Fruit fly (Drosophila melanogaster) whole organism, wandering third instar larva: Measurements from ENCODE around the gene CG6689.

ENCODE experiments used
- Abd-B ChIP-seq: fragments of >200 bp; optimal IDR thresholded peaks from 2 replicates; lab custom pipeline; 2017; ENCODE audit warnings: missing biosample characterization, missing genetic modification characterization
- CG32264 ChIP-seq: fragments of 200-800 bp; sonication (Bioruptor generic); optimal IDR thresholded peaks from 2 replicates; lab custom pipeline; 2016; ENCODE audit warnings: missing biosample characterization, missing genetic modification characterization
- CG9705 ChIP-seq: fragments of 200-800 bp; sonication (Bioruptor generic); optimal IDR thresholded peaks from 2 replicates; lab custom pipeline; 2018; ENCODE audit warnings: missing biosample characterization, mild to moderate bottlenecking, missing genetic modification characterization
- CrebA ChIP-seq: fragments of 200-800 bp; sonication (Bioruptor generic); optimal IDR thresholded peaks from 2 replicates; lab custom pipeline; 2016; ENCODE audit warnings: missing biosample characterization, mild to moderate bottlenecking, missing genetic modification characterization, borderline replicate concordance
- Dfd ChIP-seq: fragments of >200 bp; optimal IDR thresholded peaks from 2 replicates; lab custom pipeline; 2017; ENCODE audit warnings: missing biosample characterization, missing genetic modification characterization
- Dif ChIP-seq: fragments of 200-275, 200-300 bp; sonication (Bioruptor generic); optimal IDR thresholded peaks from 2 replicates; lab custom pipeline; 2018; ENCODE audit warnings: missing biosample characterization, missing genetic modification characterization; ENCODE audit not compliant: partially characterized antibody
- GATAd ChIP-seq: sonication (Bioruptor generic); optimal IDR thresholded peaks from 2 replicates; lab custom pipeline; 2016; ENCODE audit warnings: missing biosample characterization, missing genetic modification characterization
- HLH106 ChIP-seq: fragments of 200-800 bp; optimal IDR thresholded peaks from 3 replicates; lab custom pipeline; 2019; ENCODE audit warnings: missing biosample characterization, mild to moderate bottlenecking, missing genetic modification characterization, moderate library complexity
- Hnf4 ChIP-seq: fragments of 200-800 bp; sonication (Bioruptor generic); optimal IDR thresholded peaks from 2 replicates; lab custom pipeline; 2016; ENCODE audit warnings: missing biosample characterization, mild to moderate bottlenecking, missing genetic modification characterization
- Hr78 ChIP-seq: fragments of >200 bp; optimal IDR thresholded peaks from 2 replicates; lab custom pipeline; 2017; ENCODE audit warnings: missing biosample characterization, missing genetic modification characterization
- Hr83 ChIP-seq: fragments of 200-300 bp; sonication (Bioruptor generic); optimal IDR thresholded peaks from 2 replicates; lab custom pipeline; 2016; ENCODE audit warnings: missing biosample characterization, mild to moderate bottlenecking, missing genetic modification characterization, moderate library complexity; ENCODE audit not compliant: poor library complexity, severe bottlenecking
- Jra ChIP-seq: sonication (Bioruptor generic); optimal IDR thresholded peaks from 2 replicates; lab custom pipeline; 2016; ENCODE audit warnings: missing biosample characterization, missing genetic modification characterization
- Mio ChIP-seq: sonication (Bioruptor generic); optimal IDR thresholded peaks from 2 replicates; lab custom pipeline; 2016; ENCODE audit warnings: missing biosample characterization, missing genetic modification characterization
- Myc ChIP-seq: fragments of >200 bp; optimal IDR thresholded peaks from 2 replicates; lab custom pipeline; 2017
- N ChIP-seq: fragments of >200 bp; optimal IDR thresholded peaks from 2 replicates; lab custom pipeline; 2018; ENCODE audit warnings: missing biosample characterization, missing external identifiers, missing genetic modification characterization
- OdsH ChIP-seq: fragments of 200-800 bp; sonication (Bioruptor generic); optimal IDR thresholded peaks from 2 replicates; lab custom pipeline; 2016; ENCODE audit warnings: missing biosample characterization, mild to moderate bottlenecking, missing genetic modification characterization
- Rel ChIP-seq, 2 experiments: fragments of 200-800 bp; sonication (Bioruptor generic) in 1 of 2; optimal IDR thresholded peaks; 2 replicates in 1 of 2; 3 replicates in 1 of 2; lab custom pipeline; 2016 to 2019; ENCODE audit warnings: mild to moderate bottlenecking in 2 of 2, missing biosample characterization in 2 of 2, missing genetic modification characterization in 2 of 2, moderate library complexity in 1 of 2
- Sp1 ChIP-seq: fragments of 200-800 bp; sonication (Bioruptor generic); optimal IDR thresholded peaks from 3 replicates; lab custom pipeline; 2019; ENCODE audit warnings: missing biosample characterization, mild to moderate bottlenecking, missing genetic modification characterization, moderate library complexity
- Vsx2 ChIP-seq: fragments of 200-300, 225-300 bp; sonication (Bioruptor generic); optimal IDR thresholded peaks from 2 replicates; lab custom pipeline; 2018; ENCODE audit warnings: missing biosample characterization, missing genetic modification characterization; ENCODE audit not compliant: partially characterized antibody
- br ChIP-seq: fragments of 200-800 bp; sonication (Bioruptor generic); optimal IDR thresholded peaks from 2 replicates; lab custom pipeline; 2016; ENCODE audit warnings: missing biosample characterization, missing genetic modification characterization
- dl ChIP-seq, 2 experiments: fragments of 175-275, 200-275 bp in 1 of 2; fragments of 200-275 bp in 1 of 2; sonication (Bioruptor generic); optimal IDR thresholded peaks; lab custom pipeline; 2018; ENCODE audit warnings: mild to moderate bottlenecking in 2 of 2, missing biosample characterization in 2 of 2, missing genetic modification characterization in 2 of 2, moderate library complexity in 2 of 2; ENCODE audit not compliant: partially characterized antibody in 2 of 2, insufficient read depth in 1 of 2
- dmrt93B ChIP-seq: fragments of 200-800 bp; sonication (Bioruptor generic); optimal IDR thresholded peaks from 2 replicates; lab custom pipeline; 2018; ENCODE audit warnings: missing biosample characterization, mild to moderate bottlenecking, missing genetic modification characterization
- dsf ChIP-seq: sonication (Bioruptor generic); optimal IDR thresholded peaks from 2 replicates; lab custom pipeline; 2016; ENCODE audit warnings: missing biosample characterization, missing genetic modification characterization, borderline replicate concordance
- ey ChIP-seq: fragments of 200-800 bp; sonication (Bioruptor generic); optimal IDR thresholded peaks from 2 replicates; lab custom pipeline; 2016; ENCODE audit warnings: missing biosample characterization, missing genetic modification characterization
- foxo ChIP-seq, 2 experiments: fragments of 200-800 bp; sonication (Bioruptor generic); optimal IDR thresholded peaks; 2 replicates in 1 of 2; 3 replicates in 1 of 2; lab custom pipeline; 2016 to 2017; ENCODE audit warnings: missing biosample characterization in 2 of 2, missing genetic modification characterization in 2 of 2
- fru ChIP-seq: fragments of 200-800 bp; sonication (Bioruptor generic); optimal IDR thresholded peaks from 3 replicates; lab custom pipeline; 2016; ENCODE audit warnings: missing biosample characterization, mild to moderate bottlenecking, missing genetic modification characterization
- h ChIP-seq: fragments of 200-800 bp; sonication (Bioruptor generic); optimal IDR thresholded peaks from 3 replicates; lab custom pipeline; 2016; ENCODE audit warnings: missing biosample characterization, mild to moderate bottlenecking, missing genetic modification characterization
- jim ChIP-seq: fragments of 175-275, 200-325 bp; sonication (Bioruptor generic); optimal IDR thresholded peaks from 2 replicates; lab custom pipeline; 2016; ENCODE audit warnings: missing biosample characterization, mild to moderate bottlenecking, missing genetic modification characterization
- lola ChIP-seq: fragments of >200 bp; optimal IDR thresholded peaks from 2 replicates; lab custom pipeline; 2017; ENCODE audit warnings: missing biosample characterization, missing genetic modification characterization
- pan ChIP-seq: fragments of >200 bp; optimal IDR thresholded peaks from 2 replicates; lab custom pipeline; 2017
- psq ChIP-seq: fragments of 200-800 bp; sonication (Bioruptor generic); optimal IDR thresholded peaks from 3 replicates; lab custom pipeline; 2017; ENCODE audit warnings: missing biosample characterization, mild to moderate bottlenecking, missing genetic modification characterization, moderate library complexity
- rgr ChIP-seq: fragments of 200-800 bp; sonication (Bioruptor generic); optimal IDR thresholded peaks from 3 replicates; lab custom pipeline; 2016; ENCODE audit warnings: missing biosample characterization, mild to moderate bottlenecking, missing genetic modification characterization
- sage ChIP-seq: fragments of 200-800 bp; sonication (Bioruptor generic); optimal IDR thresholded peaks from 2 replicates; lab custom pipeline; 2016; ENCODE audit warnings: missing biosample characterization, mild to moderate bottlenecking, missing genetic modification characterization
- sv ChIP-seq: fragments of 200-800 bp; sonication (Bioruptor generic); optimal IDR thresholded peaks from 3 replicates; lab custom pipeline; 2016; ENCODE audit warnings: missing biosample characterization, missing genetic modification characterization
- tai ChIP-seq: sonication (Bioruptor generic); optimal IDR thresholded peaks from 2 replicates; lab custom pipeline; 2016; ENCODE audit warnings: missing biosample characterization, missing genetic modification characterization
- usp ChIP-seq: fragments of >200 bp; optimal IDR thresholded peaks from 2 replicates; lab custom pipeline; 2017; ENCODE audit warnings: missing biosample characterization, missing genetic modification characterization
- woc ChIP-seq: sonication (Bioruptor generic); optimal IDR thresholded peaks from 2 replicates; lab custom pipeline; 2016; ENCODE audit warnings: missing biosample characterization, mild to moderate bottlenecking, missing genetic modification characterization

CG6689 gene

DNA sequence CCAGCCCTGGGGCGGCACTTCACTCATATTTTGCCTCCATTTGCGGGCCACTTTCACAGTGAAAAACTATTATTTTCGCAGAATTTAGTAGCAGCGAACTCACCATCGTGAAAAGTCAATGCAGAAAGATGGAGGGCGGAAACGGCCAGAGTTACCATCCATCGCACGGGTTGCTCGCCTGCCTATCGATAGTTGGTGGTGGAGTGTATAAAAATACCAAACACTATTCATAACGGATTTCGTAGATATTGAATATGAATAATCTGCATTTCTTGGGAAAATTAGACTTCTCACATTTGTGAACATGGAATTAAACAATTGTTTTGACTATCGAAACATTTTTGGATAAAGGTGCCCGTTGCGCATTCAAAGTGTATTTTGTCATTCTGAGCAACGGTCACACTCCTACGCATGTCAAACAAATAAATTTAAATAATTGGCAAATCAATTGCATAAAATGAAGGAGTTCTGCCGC, 3.7 kb downstream of the CG6689 start, which contains the start of the genes RpS25 and CG4820:
TSS of gene RpS25 (minus strand) at position 132 of the 475 bp plus-strand sequence.
TSS of gene CG4820 (plus strand) at position 380 of the 475 bp plus-strand sequence.
- no peak for TF ChIP-seq dl (GFP tag; optimal IDR thresholded peaks at IDR 0.05; lab: Kevin White, UChicago; ENCODE audit: insufficient read depth in 1 of 2, partially characterized antibody in 2 of 2)
- no peak for TF ChIP-seq jim
- TF ChIP-seq fru: peak; percentile 83
- peak; percentile 88 for TF ChIP-seq br (GFP tag; lab: Kevin White, UChicago)
- peak; percentile 82 for TF ChIP-seq OdsH (GFP tag; lab: Kevin White, UChicago)
- TF ChIP-seq pan (lab: Kevin White, UChicago): no peak
- no peak for TF ChIP-seq sage (GFP tag; lab: Kevin White, UChicago)
- peak; percentile 52 for TF ChIP-seq Dif
- peak; percentile 82 for TF ChIP-seq sv
- TF ChIP-seq psq (GFP tag; lab: Kevin White, UChicago): peak; percentile 63
- peak in 1 of 2 experiments; percentile 78 for TF ChIP-seq foxo (GFP tag; optimal IDR thresholded peaks at IDR 0.05; lab: Kevin White, UChicago)
- TF ChIP-seq Hr78: no peak
- TF ChIP-seq ey (GFP tag; lab: Kevin White, UChicago): peak; percentile 69
- TF ChIP-seq tai (GFP tag; lab: Kevin White, UChicago): no peak
- no peak for TF ChIP-seq Rel (GFP tag; optimal IDR thresholded peaks at IDR 0.05; lab: Kevin White, UChicago)
- TF ChIP-seq Rel (tag; optimal IDR thresholded peaks at IDR 0.05; lab: Kevin White, UChicago): peak; percentile 61
- TF ChIP-seq dsf: peak; percentile 18
- TF ChIP-seq HLH106 (tag; lab: Kevin White, UChicago): peak; percentile 83
- no peak for TF ChIP-seq lola (GFP tag; lab: Kevin White, UChicago)
- peak; percentile 56 for TF ChIP-seq CG32264 (GFP tag; lab: Kevin White, UChicago)
- peak; percentile 95 for TF ChIP-seq dmrt93B (GFP tag; lab: Kevin White, UChicago)
- peak; percentile 89 for TF ChIP-seq Sp1 (GFP tag; lab: Kevin White, UChicago)
- peak; percentile 78 for TF ChIP-seq Jra
- TF ChIP-seq Abd-B: no peak
- peak; percentile 89 for TF ChIP-seq h (GFP tag; lab: Kevin White, UChicago)
- peak; percentile 60 for TF ChIP-seq Myc (lab: Kevin White, UChicago)
- peak; percentile 91 for TF ChIP-seq CG9705 (GFP tag; lab: Kevin White, UChicago)
- TF ChIP-seq N (GFP tag; lab: Kevin White, UChicago): no peak
- TF ChIP-seq Dfd: no peak
- TF ChIP-seq Hr83 (GFP tag; lab: Kevin White, UChicago): peak; percentile 93
- peak; percentile 95 for TF ChIP-seq Vsx2 (GFP tag; lab: Kevin White, UChicago)
- TF ChIP-seq rgr (GFP tag; lab: Kevin White, UChicago): peak; percentile 93
- TF ChIP-seq GATAd (GFP tag; lab: Kevin White, UChicago): no peak
- peak; percentile 77 for TF ChIP-seq Mio (GFP tag; lab: Kevin White, UChicago)
- no peak for TF ChIP-seq CrebA
- TF ChIP-seq Hnf4 (GFP tag; lab: Kevin White, UChicago): peak; percentile 52
- peak; percentile 12 for TF ChIP-seq woc (GFP tag; lab: Kevin White, UChicago)
- TF ChIP-seq, all 38 proteins: peak for 24

DNA sequence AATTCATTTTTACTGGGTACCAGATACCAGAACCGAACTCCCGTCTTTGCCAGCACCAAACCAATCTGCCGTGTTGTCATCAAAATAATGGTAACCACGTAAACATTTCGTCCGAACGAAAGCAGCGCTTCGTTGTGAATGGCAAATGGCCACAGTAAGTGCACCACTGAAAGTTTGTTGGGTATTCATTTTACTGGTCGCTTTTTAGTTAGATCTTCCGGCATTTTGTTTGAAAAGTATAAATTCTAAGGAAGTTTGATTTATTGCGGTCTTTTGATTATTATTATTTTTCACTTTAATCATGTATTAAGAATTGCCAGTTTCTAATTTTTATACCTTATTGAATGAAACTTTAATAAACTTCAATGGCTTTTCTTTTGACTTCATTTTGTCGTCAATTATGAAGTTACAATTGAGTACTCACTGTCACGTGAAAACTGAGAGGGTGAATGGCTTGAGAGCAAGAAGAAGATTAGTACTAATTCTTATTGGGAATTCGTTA, 5.4 kb downstream of the CG6689 start, which contains the start of gene ZnT86D:
TSS of gene ZnT86D (minus strand) at position 91 of the 502 bp plus-strand sequence.
- TF ChIP-seq Hnf4 (GFP tag; lab: Kevin White, UChicago) (peak; percentile 44), pan (lab: Kevin White, UChicago) (no peak), foxo (GFP tag; optimal IDR thresholded peaks at IDR 0.05; lab: Kevin White, UChicago) (peak in 1 of 2 experiments; percentile 64), h (GFP tag; lab: Kevin White, UChicago) (peak; percentile 73), dsf (no peak), CrebA (no peak), ey (GFP tag; lab: Kevin White, UChicago) (peak; percentile 61), Hr83 (GFP tag; lab: Kevin White, UChicago) (peak; percentile 39), psq (GFP tag; lab: Kevin White, UChicago) (peak; percentile 78), lola (GFP tag; lab: Kevin White, UChicago) (no peak), rgr (GFP tag; lab: Kevin White, UChicago) (peak; percentile 63), Vsx2 (GFP tag; lab: Kevin White, UChicago) (no peak), CG32264 (GFP tag; lab: Kevin White, UChicago) (peak; percentile 30), Rel (GFP tag; optimal IDR thresholded peaks at IDR 0.05; lab: Kevin White, UChicago) (no peak), Rel (tag; optimal IDR thresholded peaks at IDR 0.05; lab: Kevin White, UChicago) (peak; percentile 44), dl (GFP tag; optimal IDR thresholded peaks at IDR 0.05; lab: Kevin White, UChicago; ENCODE audit: insufficient read depth in 1 of 2, partially characterized antibody in 2 of 2) (no peak), N (GFP tag; lab: Kevin White, UChicago) (no peak), sage (GFP tag; lab: Kevin White, UChicago) (no peak), OdsH (GFP tag; lab: Kevin White, UChicago) (peak; percentile 33), jim (no peak), dmrt93B (GFP tag; lab: Kevin White, UChicago) (peak; percentile 39), Mio (GFP tag; lab: Kevin White, UChicago) (no peak), Dif (no peak), Sp1 (GFP tag; lab: Kevin White, UChicago) (peak; percentile 81), fru (peak; percentile 86), woc (GFP tag; lab: Kevin White, UChicago) (peak; percentile 96), HLH106 (tag; lab: Kevin White, UChicago) (peak; percentile 84), sv (no peak), usp (no peak), CG9705 (GFP tag; lab: Kevin White, UChicago) (peak; percentile 59), Abd-B (no peak), Dfd (no peak), tai (GFP tag; lab: Kevin White, UChicago) (no peak), Jra (peak; percentile 22), Myc (lab: Kevin White, UChicago) (peak; percentile 58), br (GFP tag; lab: Kevin White, UChicago) (peak; percentile 75)
